Worm (Caenorhabditis elegans) whole organism, young adult: ENCODE data around the gene F36H12.9.
"Not testable (repeated sequence)": the region's sequence is repeated elsewhere in the genome, so short reads cannot be mapped to it uniquely, and the experiment has no call there.

ENCODE experiments used
- B0019.2 ChIP-seq: fragments of 200-800 bp; sonication (Bioruptor generic); conservative IDR thresholded peaks from 2 replicates; pipeline ENCODE4 v1.3.6; 2022; ENCODE audit warnings: missing genetic modification reagents, missing genetic modification characterization, missing compliant biosample characterization
- B0035.1 ChIP-seq: sonication (generic microtip); optimal IDR thresholded peaks from 2 replicates; lab custom pipeline; 2016; ENCODE audit warnings: missing genetic modification characterization, mild to moderate bottlenecking, missing compliant biosample characterization, missing genotype, missing genetic modification reagents
- B0261.1 ChIP-seq: sonication (generic microtip); optimal IDR thresholded peaks from 2 replicates; lab custom pipeline; 2016; ENCODE audit warnings: mild to moderate bottlenecking, missing genetic modification characterization, moderate library complexity, missing compliant biosample characterization
- C06A6.2 ChIP-seq: fragments of 200-800 bp; sonication (Bioruptor generic); conservative IDR thresholded peaks from 2 replicates; pipeline ENCODE4 v1.3.6; 2022; ENCODE audit warnings: missing genetic modification characterization, missing compliant biosample characterization
- F10E7.11 ChIP-seq: sonication (generic microtip); optimal IDR thresholded peaks from 2 replicates; lab custom pipeline; 2017; ENCODE audit warnings: mild to moderate bottlenecking, missing genetic modification characterization, moderate library complexity, missing compliant biosample characterization
- F23B12.7 ChIP-seq: sonication (generic microtip); optimal IDR thresholded peaks from 2 replicates; lab custom pipeline; 2017; ENCODE audit warnings: missing genetic modification characterization, mild to moderate bottlenecking, missing compliant biosample characterization, antibody characterized with exemption, moderate library complexity; ENCODE audit not compliant: insufficient read depth
- F33H1.4 ChIP-seq: fragments of 200-800 bp; sonication (Bioruptor generic); IDR thresholded peaks from 2 replicates; pipeline ENCODE4 v1.3.6; 2022; ENCODE audit warnings: missing genetic modification reagents, missing genetic modification characterization, missing compliant biosample characterization
- F57C9.4 ChIP-seq: sonication (generic microtip); optimal IDR thresholded peaks from 2 replicates; lab custom pipeline; 2017; ENCODE audit warnings: mild to moderate bottlenecking, missing genetic modification characterization, missing compliant biosample characterization
- K12H6.12 ChIP-seq: fragments of 200-800 bp; sonication (Bioruptor generic); optimal IDR thresholded peaks from 2 replicates; lab custom pipeline; 2018; ENCODE audit warnings: mild to moderate bottlenecking, missing genetic modification characterization, missing compliant biosample characterization
- Y79H2A.3 ChIP-seq: fragments of 200-800 bp; sonication (Bioruptor generic); conservative IDR thresholded peaks from 2 replicates; pipeline ENCODE4 v1.3.6; 2022; ENCODE audit warnings: missing genetic modification reagents, missing genetic modification characterization, missing compliant biosample characterization
- ZK185.1 ChIP-seq: sonication (generic microtip); optimal IDR thresholded peaks from 2 replicates; lab custom pipeline; 2016; ENCODE audit warnings: mild to moderate bottlenecking, missing genetic modification characterization, missing compliant biosample characterization; ENCODE audit not compliant: poor library complexity, severe bottlenecking
- ama-1 ChIP-seq, 3 experiments: fragments of 150-350 bp in 1 of 3; sonication (generic microtip) in 2 of 3; optimal IDR thresholded peaks; 2 replicates each; lab custom pipeline; 2014 to 2018; ENCODE audit warnings: missing biosample characterization in 2 of 3, missing genetic modification characterization in 2 of 3, missing genetic modification reagents in 2 of 3
- athp-1 ChIP-seq: sonication (generic microtip); optimal IDR thresholded peaks from 2 replicates; lab custom pipeline; 2017; ENCODE audit warnings: mild to moderate bottlenecking, missing genetic modification characterization, missing compliant biosample characterization
- bed-2 ChIP-seq: fragments of 200-800 bp; sonication (Bioruptor generic); IDR thresholded peaks from 2 replicates; pipeline ENCODE4 v1.3.6; 2022; ENCODE audit warnings: missing genetic modification reagents, missing genetic modification characterization, missing compliant biosample characterization
- ceh-100 ChIP-seq: fragments of 200-800 bp; sonication (Bioruptor generic); IDR thresholded peaks from 2 replicates; pipeline ENCODE4 v1.3.6; 2022; ENCODE audit warnings: missing genetic modification reagents, missing genetic modification characterization, missing compliant biosample characterization
- ceh-58 ChIP-seq: fragments of 200-800 bp; sonication (Bioruptor generic); IDR thresholded peaks from 2 replicates; pipeline ENCODE4 v1.3.6; 2022; ENCODE audit warnings: missing genetic modification characterization, missing compliant biosample characterization
- die-1 ChIP-seq: sonication (generic microtip); optimal IDR thresholded peaks from 2 replicates; lab custom pipeline; 2016; ENCODE audit warnings: missing genotype, mild to moderate bottlenecking, missing genetic modification characterization, missing compliant biosample characterization
- dox-1 ChIP-seq: fragments of 200-800 bp; sonication (Bioruptor generic); IDR thresholded peaks from 2 replicates; pipeline ENCODE4 v1.3.6; 2022; ENCODE audit warnings: missing genetic modification reagents, missing genetic modification characterization, missing compliant biosample characterization
- efl-1 ChIP-seq: fragments of 150-350 bp; optimal IDR thresholded peaks from 2 replicates; lab custom pipeline; 2014; ENCODE audit warnings: missing biosample characterization, missing genetic modification reagents, missing genetic modification characterization
- egrh-3 ChIP-seq: fragments of 200-800 bp; sonication (Bioruptor generic); IDR thresholded peaks from 2 replicates; pipeline ENCODE4 v1.3.6; 2022; ENCODE audit warnings: missing genetic modification reagents, missing genetic modification characterization, missing compliant biosample characterization
- ekl-4 ChIP-seq: fragments of 200-800 bp; sonication (Bioruptor generic); IDR thresholded peaks from 2 replicates; pipeline ENCODE4 v1.3.6; 2022; ENCODE audit warnings: missing genetic modification reagents, missing genetic modification characterization, missing compliant biosample characterization
- hlh-12 ChIP-seq: sonication (generic microtip); optimal IDR thresholded peaks from 2 replicates; lab custom pipeline; 2016; ENCODE audit warnings: missing genetic modification characterization, missing compliant biosample characterization
- hrde-1 ChIP-seq: sonication (generic microtip); optimal IDR thresholded peaks from 2 replicates; lab custom pipeline; 2016; ENCODE audit warnings: missing genetic modification characterization, mild to moderate bottlenecking, missing compliant biosample characterization, moderate library complexity, missing genotype, missing genetic modification reagents, borderline replicate concordance
- hsf-1 ChIP-seq: fragments of 200-800 bp; sonication (Bioruptor generic); IDR thresholded peaks from 2 replicates; pipeline ENCODE4 v1.3.6; 2022; ENCODE audit warnings: missing genetic modification reagents, missing genetic modification characterization, missing compliant biosample characterization
- lag-1 ChIP-seq: fragments of 200-800 bp; sonication (Bioruptor generic); IDR thresholded peaks from 2 replicates; pipeline ENCODE4 v1.3.6; 2022; ENCODE audit warnings: missing genetic modification reagents, missing genetic modification characterization, missing compliant biosample characterization
- let-607 ChIP-seq, 2 experiments: fragments of 200-800 bp in 1 of 2; sonication (Bioruptor generic) in 1 of 2; sonication (generic microtip) in 1 of 2; optimal IDR thresholded peaks; 2 replicates each; lab custom pipeline; 2016 to 2018; ENCODE audit warnings: mild to moderate bottlenecking in 2 of 2, missing compliant biosample characterization in 2 of 2, missing genetic modification characterization in 2 of 2, moderate library complexity in 2 of 2, missing genotype in 1 of 2
- lin-26 ChIP-seq: fragments of 200-800 bp; sonication (Bioruptor generic); IDR thresholded peaks from 2 replicates; pipeline ENCODE4 v1.3.6; 2022; ENCODE audit warnings: missing genetic modification reagents, missing genetic modification characterization, missing compliant biosample characterization
- lin-54 ChIP-seq: fragments of 200-800 bp; sonication (Bioruptor generic); optimal IDR thresholded peaks from 2 replicates; lab custom pipeline; 2018; ENCODE audit warnings: mild to moderate bottlenecking, missing genetic modification characterization, missing compliant biosample characterization
- lir-1 ChIP-seq: fragments of 200-800 bp; sonication (Bioruptor generic); conservative IDR thresholded peaks from 2 replicates; pipeline ENCODE4 v1.3.6; 2022; ENCODE audit warnings: missing genetic modification reagents, missing genetic modification characterization, missing compliant biosample characterization
- mcd-1 ChIP-seq: fragments of 200-800 bp; sonication (Bioruptor generic); IDR thresholded peaks from 2 replicates; pipeline ENCODE4 v1.3.6; 2022; ENCODE audit warnings: missing genetic modification reagents, missing genetic modification characterization, missing compliant biosample characterization
- rec-8 ChIP-seq, 2 experiments: sonication (generic microtip); optimal IDR thresholded peaks; 2 replicates each; lab custom pipeline; 2016; ENCODE audit warnings: mild to moderate bottlenecking in 2 of 2, missing genetic modification characterization in 2 of 2, missing genetic modification reagents in 2 of 2, missing genotype in 2 of 2, missing biosample characterization in 1 of 2, missing compliant biosample characterization in 1 of 2, moderate library complexity in 1 of 2
- rpc-1 ChIP-seq, 2 experiments: fragments of 150-350 bp in 1 of 2; sonication (generic microtip) in 1 of 2; optimal IDR thresholded peaks; 2 replicates each; lab custom pipeline; 2014 to 2018; ENCODE audit warnings: missing biosample characterization in 1 of 2, missing genetic modification characterization in 1 of 2, missing genetic modification reagents in 1 of 2, missing genotype in 1 of 2
- unc-130 ChIP-seq: sonication (generic microtip); optimal IDR thresholded peaks from 2 replicates; lab custom pipeline; 2016; ENCODE audit warnings: missing genetic modification reagents, missing genetic modification characterization, missing compliant biosample characterization
- xnd-1 ChIP-seq: sonication (generic microtip); optimal IDR thresholded peaks from 2 replicates; lab custom pipeline; 2016; ENCODE audit warnings: missing genotype, missing genetic modification reagents, missing genetic modification characterization, missing compliant biosample characterization
- zfh-2 ChIP-seq: fragments of 200-800 bp; sonication (Bioruptor generic); conservative IDR thresholded peaks from 2 replicates; pipeline ENCODE4 v1.3.6; 2022; ENCODE audit warnings: missing genetic modification reagents, missing genetic modification characterization, missing compliant biosample characterization
- ztf-18 ChIP-seq: sonication (generic microtip); optimal IDR thresholded peaks from 2 replicates; lab custom pipeline; 2016; ENCODE audit warnings: missing genotype, mild to moderate bottlenecking, missing genetic modification characterization, missing compliant biosample characterization
- ztf-3 ChIP-seq: fragments of 200-800 bp; sonication (Bioruptor generic); optimal IDR thresholded peaks from 2 replicates; lab custom pipeline; 2018; ENCODE audit warnings: mild to moderate bottlenecking, missing genetic modification characterization, missing compliant biosample characterization

Gene F36H12.9

ce11 chrIV:5225277-5225822 lies 31.5 kb upstream of the F36H12.9 start, which contains the start of gene cylc-1:
Gene cylc-1 (minus strand): TSS chrIV:5225772.
- TF ChIP-seq egrh-3, result peak; percentile 68
- TF ChIP-seq zfh-2 (GFP tag; lab: Robert Waterston, UW), result peak; percentile 79

- not testable (repeated sequence) for TF ChIP-seq ceh-100 (GFP tag; lab: Robert Waterston, UW); C06A6.2 (GFP tag; lab: Robert Waterston, UW); xnd-1 (tag; lab: Kevin White, UChicago)
Observed at ce11 chrIV:5226552-5226951, 30.3 kb upstream of the F36H12.9 start, which contains the start of gene nsph-4.1. Gene nsph-4.1 (plus strand): TSS chrIV:5226852.

ce11 chrIV:5228619-5229018 lies 28.2 kb upstream of the F36H12.9 start, which contains the start of gene thn-6:
Gene thn-6 (plus strand): TSS chrIV:5228919.
- TF ChIP-seq F23B12.7 (tag; lab: Kevin White, UChicago) (no peak), ztf-3 (no peak), B0035.1 (tag; lab: Kevin White, UChicago) (no peak), F57C9.4 (tag; lab: Kevin White, UChicago) (no peak), ztf-18 (tag; lab: Kevin White, UChicago) (no peak), dox-1 (no peak), athp-1 (tag; lab: Kevin White, UChicago) (no peak), lag-1 (GFP tag; lab: Robert Waterston, UW) (no peak), K12H6.12 (no peak), lir-1 (GFP tag; lab: Robert Waterston, UW) (no peak), mcd-1 (GFP tag; lab: Robert Waterston, UW) (no peak), ZK185.1 (tag; lab: Kevin White, UChicago) (no peak), ama-1 (optimal IDR thresholded peaks at IDR 0.05; lab: Kevin White, UChicago) (no peak), ama-1 (GFP tag; optimal IDR thresholded peaks at IDR 0.05; lab: Kevin White, UChicago) (no peak), ekl-4 (GFP tag; lab: Robert Waterston, UW) (no peak), let-607 (tag; optimal IDR thresholded peaks at IDR 0.05; lab: Kevin White, UChicago) (no peak), ceh-58 (no peak), lin-54 (GFP tag; lab: Kevin White, UChicago) (no peak), hrde-1 (tag; lab: Kevin White, UChicago) (no peak)
- TF ChIP-seq, all 124 proteins: peak for 0

- TF ChIP-seq B0261.1 (tag; lab: Kevin White, UChicago) (no peak), lin-54 (GFP tag; lab: Kevin White, UChicago) (no peak), unc-130 (GFP tag; lab: Kevin White, UChicago) (no peak), F33H1.4 (no peak), die-1 (tag; lab: Kevin White, UChicago) (no peak), lin-26 (no peak), rec-8 (tag; optimal IDR thresholded peaks at IDR 0.05; lab: Kevin White, UChicago) (no peak), hsf-1 (GFP tag; lab: Robert Waterston, UW) (no peak), B0019.2 (GFP tag; lab: Robert Waterston, UW) (no peak), rpc-1 (optimal IDR thresholded peaks at IDR 0.05; lab: Kevin White, UChicago) (no peak), rpc-1 (tag; optimal IDR thresholded peaks at IDR 0.05; lab: Kevin White, UChicago) (no peak), efl-1 (GFP tag; lab: Kevin White, UChicago) (no peak), ekl-4 (GFP tag; lab: Robert Waterston, UW) (no peak), bed-2 (no peak), F10E7.11 (tag; lab: Kevin White, UChicago) (no peak), Y79H2A.3 (GFP tag; lab: Robert Waterston, UW) (no peak), xnd-1 (tag; lab: Kevin White, UChicago) (no peak), hlh-12 (tag; lab: Kevin White, UChicago) (no peak)
Observed at ce11 chrIV:5230530-5230929, 26.3 kb upstream of the F36H12.9 start, which contains the start of gene thn-5. Gene thn-5 (plus strand): TSS chrIV:5230830.
